Fruit fly (Drosophila melanogaster) whole organism, embryonic: ENCODE results near the gene CG7386.
"Not testable (repeated sequence)": the region's sequence is repeated elsewhere in the genome, so short reads cannot be mapped to it uniquely, and the experiment has no call there.

Experiments used
- Atf-2 ChIP-seq: fragments of 200-800 bp; sonication (Bioruptor generic); optimal IDR thresholded peaks from 2 replicates; lab custom pipeline; 2016; ENCODE audit warnings: missing biosample characterization, missing genetic modification characterization
- Bgb ChIP-seq: fragments of 200-800 bp; sonication (Bioruptor generic); IDR thresholded peaks from 2 replicates; pipeline ENCODE4 v1.3.6; 2022; ENCODE audit warnings: missing biosample characterization, missing genetic modification characterization; ENCODE audit not compliant: partially characterized antibody
- Blimp-1 ChIP-seq: fragments of 200-800 bp; sonication (Bioruptor generic); optimal IDR thresholded peaks from 3 replicates; lab custom pipeline; 2018; ENCODE audit warnings: missing biosample characterization, missing genetic modification characterization, mild to moderate bottlenecking, moderate library complexity, missing genetic modification reagents
- CG1832 ChIP-seq: fragments of 200-800 bp; sonication (Bioruptor generic); optimal IDR thresholded peaks from 2 replicates; lab custom pipeline; 2017; ENCODE audit warnings: missing biosample characterization, mild to moderate bottlenecking, missing genetic modification characterization, inconsistent platforms
- CG18619 ChIP-seq: fragments of 200-800 bp; sonication (Bioruptor generic); optimal IDR thresholded peaks from 3 replicates; lab custom pipeline; 2017; ENCODE audit warnings: missing biosample characterization, mild to moderate bottlenecking, missing genetic modification characterization
- CG3995 ChIP-seq: fragments of 200-800 bp; sonication (Bioruptor generic); optimal IDR thresholded peaks from 3 replicates; lab custom pipeline; 2016; ENCODE audit warnings: missing biosample characterization, missing genetic modification characterization
- CG6689 ChIP-seq: fragments of 200-800 bp; sonication (Bioruptor generic); IDR thresholded peaks from 2 replicates; pipeline ENCODE4 v1.3.6; 2022; ENCODE audit warnings: missing biosample characterization, missing genetic modification characterization
- CG9437 ChIP-seq: fragments of 200-800 bp; sonication (Bioruptor generic); optimal IDR thresholded peaks from 2 replicates; lab custom pipeline; 2018; ENCODE audit warnings: missing biosample characterization, mild to moderate bottlenecking, missing genetic modification characterization
- Dbx ChIP-seq: fragments of 200-800 bp; sonication (Bioruptor generic); IDR thresholded peaks from 3 replicates; pipeline ENCODE4 v1.3.6; 2022; ENCODE audit warnings: missing biosample characterization, missing genetic modification characterization
- Ets65A ChIP-seq: fragments of 200-800 bp; sonication (Bioruptor generic); peaks from one replicate; lab custom pipeline; 2016; ENCODE audit warnings: missing biosample characterization, missing genetic modification characterization
- H2.0 ChIP-seq: fragments of 200-800 bp; sonication (Bioruptor generic); IDR thresholded peaks from 2 replicates; pipeline ENCODE4 v1.3.6; 2022; ENCODE audit warnings: missing biosample characterization, missing genetic modification characterization
- MESR4 ChIP-seq: fragments of 200-800 bp; sonication (Bioruptor generic); optimal IDR thresholded peaks from 2 replicates; lab custom pipeline; 2018; ENCODE audit warnings: missing biosample characterization, mild to moderate bottlenecking, missing genetic modification characterization, moderate library complexity
- NFAT ChIP-seq: fragments of 200-800 bp; sonication (Bioruptor generic); IDR thresholded peaks from 2 replicates; pipeline ENCODE4 v1.3.6; 2022; ENCODE audit warnings: missing biosample characterization, missing genetic modification characterization
- Neu2 ChIP-seq: fragments of 200-800 bp; sonication (Bioruptor generic); optimal IDR thresholded peaks from 3 replicates; lab custom pipeline; 2016; ENCODE audit warnings: missing biosample characterization, missing genetic modification characterization, borderline replicate concordance
- Optix ChIP-seq: fragments of 200-800 bp; sonication (Bioruptor generic); IDR thresholded peaks from 3 replicates; pipeline ENCODE4 v1.3.6; 2022; ENCODE audit warnings: missing biosample characterization, missing genetic modification characterization
- Rfx ChIP-seq: fragments of 200-800 bp; sonication (Bioruptor generic); IDR thresholded peaks from 2 replicates; pipeline ENCODE4 v1.3.6; 2022; ENCODE audit warnings: missing biosample characterization, missing genetic modification characterization
- Side ChIP-seq: fragments of 200-800 bp; sonication (Bioruptor generic); optimal IDR thresholded peaks from 2 replicates; lab custom pipeline; 2016; ENCODE audit warnings: missing biosample characterization, missing genetic modification characterization
- Taf1 ChIP-seq: fragments of 200-800 bp; sonication (Bioruptor generic); IDR thresholded peaks from 2 replicates; pipeline ENCODE4 v1.3.6; 2022; ENCODE audit warnings: missing biosample characterization, missing genetic modification characterization
- ap ChIP-seq: fragments of 200-800 bp; sonication (Bioruptor generic); IDR thresholded peaks from 2 replicates; pipeline ENCODE4 v1.3.6; 2022; ENCODE audit warnings: missing biosample characterization, missing genetic modification characterization
- bowl ChIP-seq: fragments of 200-800 bp; sonication (Bioruptor generic); IDR thresholded peaks from 2 replicates; pipeline ENCODE4 v1.3.6; 2022; ENCODE audit warnings: missing biosample characterization, missing genetic modification characterization
- gcm ChIP-seq: fragments of 200-800 bp; sonication (Bioruptor generic); optimal IDR thresholded peaks from 2 replicates; lab custom pipeline; 2019; ENCODE audit warnings: missing biosample characterization, mild to moderate bottlenecking, missing genetic modification characterization, moderate library complexity
- her ChIP-seq: fragments of 200-800 bp; sonication (Bioruptor generic); optimal IDR thresholded peaks from 2 replicates; lab custom pipeline; 2016; ENCODE audit warnings: missing biosample characterization, missing genetic modification characterization
- pfk ChIP-seq: fragments of 200-800 bp; sonication (Bioruptor generic); optimal IDR thresholded peaks from 2 replicates; lab custom pipeline; 2018; ENCODE audit warnings: missing biosample characterization, mild to moderate bottlenecking, missing genetic modification characterization, moderate library complexity
- phol ChIP-seq: fragments of 200-800 bp; sonication (Bioruptor generic); optimal IDR thresholded peaks from 3 replicates; lab custom pipeline; 2018; ENCODE audit warnings: missing biosample characterization, mild to moderate bottlenecking, missing genetic modification characterization, moderate library complexity
- pita ChIP-seq: fragments of 200-800 bp; sonication (Bioruptor generic); optimal IDR thresholded peaks from 2 replicates; lab custom pipeline; 2017; ENCODE audit warnings: missing biosample characterization, mild to moderate bottlenecking, missing genetic modification characterization
- pros ChIP-seq: fragments of 200-800 bp; sonication (Bioruptor generic); optimal IDR thresholded peaks from 3 replicates; lab custom pipeline; 2019; ENCODE audit warnings: missing biosample characterization, mild to moderate bottlenecking, missing genetic modification characterization, moderate library complexity
- sr ChIP-seq: fragments of 200-800 bp; sonication (Bioruptor generic); IDR thresholded peaks from 3 replicates; pipeline ENCODE4 v1.3.6; 2022; ENCODE audit warnings: missing biosample characterization, missing genetic modification characterization
- ttk ChIP-seq: fragments of 200-800 bp; sonication (Bioruptor generic); IDR thresholded peaks from 2 replicates; pipeline ENCODE4 v2.1.2; 2022; ENCODE audit warnings: missing biosample characterization, missing genetic modification characterization
- tup ChIP-seq: fragments of 200-800 bp; sonication (Bioruptor generic); optimal IDR thresholded peaks from 2 replicates; lab custom pipeline; 2016; ENCODE audit warnings: missing biosample characterization, mild to moderate bottlenecking, missing genetic modification characterization, moderate library complexity
- vfl ChIP-seq: fragments of 200-800 bp; sonication (Bioruptor generic); optimal IDR thresholded peaks from 2 replicates; lab custom pipeline; 2016; ENCODE audit warnings: missing biosample characterization, missing genetic modification characterization

Gene CG7386

DNA sequence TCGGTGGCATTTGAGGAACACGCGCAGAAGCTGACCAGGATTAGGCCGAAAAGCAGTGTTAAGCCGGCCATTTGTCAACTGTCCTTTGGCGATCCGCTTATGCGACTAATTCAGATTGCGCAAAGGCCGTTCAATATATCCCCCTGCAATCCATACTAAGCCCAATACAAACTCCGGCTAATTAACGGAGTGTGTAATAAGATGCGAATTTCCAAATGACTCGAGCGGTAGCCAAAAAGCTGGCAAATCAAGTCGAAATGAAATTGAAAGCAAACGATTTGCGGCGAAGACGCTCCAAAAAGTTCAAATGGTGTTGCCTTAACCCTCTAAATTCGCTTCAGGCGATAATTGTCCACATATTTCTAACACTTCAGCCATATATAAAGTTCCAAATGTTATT, 47.2 kb upstream of the CG7386 start, which contains the start of gene Cpr65Aw:
Gene Cpr65Aw (minus strand): TSS at position 101 of the 400 bp plus-strand sequence.
- TF ChIP-seq CG3995 (GFP tag; lab: Kevin White, UChicago) (no peak), tup (GFP tag; lab: Kevin White, UChicago) (no peak), CG1832 (no peak), Blimp-1 (no peak), CG18619 (no peak), Bgb (no peak), Atf-2 (no peak), MESR4 (GFP tag; lab: Kevin White, UChicago) (no peak), ttk (GFP tag; lab: Robert Waterston, UW) (no peak), CG6689 (GFP tag; lab: Robert Waterston, UW) (no peak), bowl (no peak), pita (no peak), sr (no peak), gcm (GFP tag; lab: Kevin White, UChicago) (no peak)

- TF ChIP-seq Blimp-1 = peak; percentile 25
- no peak for TF ChIP-seq CG9437 (GFP tag; lab: Kevin White, UChicago)
- peak; percentile 85 for TF ChIP-seq Ets65A (GFP tag; lab: Kevin White, UChicago)
Observed at dm6 chr3L:6143188-6143755, 46.3 kb upstream of the CG7386 start, which contains the start of gene Lcp65Ad. Gene Lcp65Ad (plus strand): TSS chr3L:6143395.

DNA sequence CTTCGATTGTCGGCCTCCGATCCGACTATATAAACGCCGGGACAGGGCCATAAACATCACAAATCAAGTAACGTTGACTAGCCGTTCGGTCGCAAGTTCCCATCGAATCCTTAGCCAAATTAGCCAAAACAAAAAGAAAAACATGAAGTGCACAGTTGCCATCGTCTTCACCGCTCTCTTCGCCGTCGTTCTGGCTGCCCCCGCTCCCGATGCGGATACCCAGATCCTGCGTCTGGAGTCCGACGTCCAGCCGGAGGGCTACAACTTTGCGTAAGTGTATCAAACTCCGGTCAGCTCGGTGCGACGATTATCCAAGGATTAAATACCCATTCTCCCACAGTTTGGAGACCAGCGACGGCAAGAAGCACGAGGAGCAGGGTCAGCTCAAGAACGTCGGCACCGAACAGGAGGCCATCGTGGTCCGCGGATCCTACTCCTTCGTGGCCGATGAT, 44.8 kb upstream of the CG7386 start, which contains the start of gene Lcp65Ac:
Gene Lcp65Ac (plus strand): TSS at position 51 of the 452 bp plus-strand sequence.
- TF ChIP-seq Dbx (GFP tag; lab: Robert Waterston, UW) (0 out of 3 replicates have a peak, but pooled peaks have one; percentile 6), NFAT (no peak), Ets65A (GFP tag; lab: Kevin White, UChicago) (peak; percentile 93)

DNA sequence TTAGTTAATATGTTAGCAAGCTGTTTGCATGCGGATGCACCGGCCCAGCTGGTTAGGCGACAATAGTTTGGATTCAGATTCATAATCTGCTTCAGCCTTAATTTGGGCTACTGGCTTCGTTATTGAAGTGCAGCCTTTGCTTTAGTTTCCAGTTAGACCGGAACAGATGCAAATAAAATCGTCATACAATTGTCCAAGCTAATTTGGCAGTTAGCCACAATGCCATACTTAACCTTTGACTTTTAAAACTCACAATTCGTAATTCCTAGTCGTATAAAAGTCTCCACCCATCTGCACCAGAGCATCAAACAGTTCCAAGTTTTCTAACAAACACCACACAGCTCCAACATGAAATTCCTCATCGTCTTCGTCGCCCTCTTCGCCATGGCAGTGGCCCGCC, 43.2 kb upstream of the CG7386 start, which contains the start of gene Lcp65Ab2:
Gene Lcp65Ab2 (plus strand): TSS at position 301 of the 400 bp plus-strand sequence.
- TF ChIP-seq ap (GFP tag; lab: Robert Waterston, UW); pfk (GFP tag; lab: Kevin White, UChicago); H2.0 (GFP tag; lab: Robert Waterston, UW): not testable (repeated sequence)

DNA sequence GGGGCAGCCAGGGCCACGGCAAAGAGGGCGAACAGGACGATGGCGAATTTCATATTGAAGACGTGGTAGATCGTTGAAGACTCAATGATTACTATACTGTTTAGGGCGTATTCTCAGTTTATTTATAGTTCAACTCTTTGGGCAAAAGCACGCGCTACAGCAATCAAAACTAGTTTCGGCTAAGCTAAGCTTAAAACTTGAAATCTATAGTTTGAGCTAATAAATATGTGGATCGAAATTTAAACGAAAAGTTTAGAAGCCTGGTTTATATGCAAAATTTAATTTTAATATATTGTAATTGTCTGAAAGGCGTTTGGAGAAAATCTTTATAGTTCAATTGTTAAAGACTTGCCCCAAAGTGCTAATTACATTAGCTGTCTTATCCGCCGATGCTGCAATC, 41.7 kb upstream of the CG7386 start, which contains the start of gene Cpr65Ax1:
Gene Cpr65Ax1 (minus strand): TSS at position 101 of the 400 bp plus-strand sequence.
- TF ChIP-seq her, Neu2, pros (GFP tag; lab: Kevin White, UChicago): not testable (repeated sequence)

dm6 chr3L:6149248-6149647, 40.3 kb upstream of the CG7386 start, which contains the start of gene Lcp65Ab1:
Gene Lcp65Ab1 (plus strand): TSS chr3L:6149548.
- not testable (repeated sequence) for TF ChIP-seq Taf1 (GFP tag; lab: Robert Waterston, UW); Rfx (GFP tag; lab: Robert Waterston, UW); phol (tag; lab: Kevin White, UChicago)

DNA sequence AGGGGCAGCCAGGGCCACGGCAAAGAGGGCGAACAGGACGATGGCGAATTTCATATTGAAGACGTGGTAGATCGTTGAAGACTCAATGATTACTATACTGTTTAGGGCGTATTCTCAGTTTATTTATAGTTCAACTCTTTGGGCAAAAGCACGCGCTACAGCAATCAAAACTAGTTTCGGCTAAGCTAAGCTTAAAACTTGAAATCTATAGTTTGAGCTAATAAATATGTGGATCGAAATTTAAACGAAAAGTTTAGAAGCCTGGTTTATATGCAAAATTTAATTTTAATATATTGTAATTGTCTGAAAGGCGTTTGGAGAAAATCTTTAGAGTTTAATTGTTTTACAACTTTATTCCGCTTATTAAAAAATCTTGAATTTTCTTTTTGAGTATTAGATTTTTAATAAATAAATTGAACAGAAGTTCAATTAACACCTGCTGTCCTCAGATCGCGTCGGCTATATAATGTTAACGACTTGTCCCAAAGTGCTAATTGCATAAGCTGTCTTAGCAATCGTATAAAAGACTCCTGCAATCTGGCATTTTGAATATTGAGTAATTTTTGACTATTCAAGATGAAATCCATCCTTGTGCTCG, 38.7 kb upstream of the CG7386 start, which contains the start of the genes Cpr65Ax2 and Lcp65Aa:
Gene Cpr65Ax2 (minus strand): TSS at position 101 of the 598 bp plus-strand sequence.
Gene Lcp65Aa (plus strand): TSS at position 548 of the 598 bp plus-strand sequence.
- not testable (repeated sequence) for TF ChIP-seq Optix (GFP tag; lab: Robert Waterston, UW); Side (GFP tag; lab: Kevin White, UChicago); vfl (GFP tag; lab: Kevin White, UChicago)
